Worm (Caenorhabditis elegans) whole organism, L2 larva: ENCODE data around the gene cpna-4.
"Not testable (repeated sequence)": the region's sequence is repeated elsewhere in the genome, so short reads cannot be mapped to it uniquely, and the experiment has no call there.

Source experiments
- C34F6.9 ChIP-seq: fragments of 150-350 bp; optimal IDR thresholded peaks from 2 replicates; lab custom pipeline; 2014; ENCODE audit warnings: missing biosample characterization, missing genetic modification characterization
- F13H6.1 ChIP-seq: sonication (generic microtip); optimal IDR thresholded peaks from 2 replicates; lab custom pipeline; 2016; ENCODE audit warnings: missing genetic modification characterization, missing compliant biosample characterization
- R02D3.7 ChIP-seq: fragments of 150-350 bp; optimal IDR thresholded peaks from 2 replicates; lab custom pipeline; 2014; ENCODE audit warnings: missing biosample characterization, missing genetic modification characterization
- Y55F3AM.14 ChIP-seq: fragments of 200-800 bp; sonication (Bioruptor generic); optimal IDR thresholded peaks from 2 replicates; lab custom pipeline; 2018; ENCODE audit warnings: mild to moderate bottlenecking, missing genetic modification characterization, missing compliant biosample characterization
- ZK546.5 ChIP-seq: sonication (generic microtip); optimal IDR thresholded peaks from 2 replicates; lab custom pipeline; 2017; ENCODE audit warnings: missing biosample characterization, missing genetic modification characterization
- alr-1 ChIP-seq: fragments of 150-350 bp; optimal IDR thresholded peaks from 2 replicates; lab custom pipeline; 2014; ENCODE audit warnings: missing biosample characterization, missing genetic modification characterization
- ama-1 ChIP-seq: fragments of 150-350 bp; optimal IDR thresholded peaks from 2 replicates; lab custom pipeline; 2018; ENCODE audit warnings: inconsistent platforms
- blmp-1 ChIP-seq: sonication (generic microtip); optimal IDR thresholded peaks from 2 replicates; lab custom pipeline; 2017; ENCODE audit warnings: missing genetic modification characterization, mild to moderate bottlenecking, missing compliant biosample characterization, antibody characterized with exemption, moderate library complexity; ENCODE audit not compliant: insufficient read depth
- ceh-82 ChIP-seq: fragments of 150-350 bp; optimal IDR thresholded peaks from 2 replicates; lab custom pipeline; 2014; ENCODE audit warnings: missing biosample characterization, missing genetic modification characterization
- crh-2 ChIP-seq: sonication (generic microtip); optimal IDR thresholded peaks from 2 replicates; lab custom pipeline; 2017; ENCODE audit warnings: missing biosample characterization, missing genetic modification characterization
- dmd-4 ChIP-seq: sonication (generic microtip); optimal IDR thresholded peaks from 2 replicates; lab custom pipeline; 2017; ENCODE audit warnings: missing biosample characterization, missing genetic modification characterization
- elt-1 ChIP-seq: fragments of 150-350 bp; optimal IDR thresholded peaks from 2 replicates; lab custom pipeline; 2014; ENCODE audit warnings: missing biosample characterization, missing genetic modification characterization
- fos-1 ChIP-seq: fragments of 150-350 bp; optimal IDR thresholded peaks from 2 replicates; lab custom pipeline; 2014; ENCODE audit warnings: missing biosample characterization, missing genetic modification characterization
- gmeb-1 ChIP-seq: fragments of 150-350 bp; optimal IDR thresholded peaks from 2 replicates; lab custom pipeline; 2014; ENCODE audit warnings: missing biosample characterization, missing genetic modification characterization
- lin-11 ChIP-seq: fragments of 150-350 bp; sonication (generic microtip); optimal IDR thresholded peaks from 2 replicates; lab custom pipeline; 2014; ENCODE audit warnings: missing biosample characterization, missing genetic modification characterization, inconsistent platforms, mixed read lengths
- lin-13 ChIP-seq: fragments of 150-350 bp; optimal IDR thresholded peaks from 2 replicates; lab custom pipeline; 2014; ENCODE audit warnings: missing biosample characterization, missing genetic modification reagents, missing genetic modification characterization
- lin-39 ChIP-seq: fragments of 150-350 bp; optimal IDR thresholded peaks from 2 replicates; lab custom pipeline; 2014; ENCODE audit warnings: missing biosample characterization, missing genetic modification reagents, missing genetic modification characterization
- lsy-2 ChIP-seq, 2 experiments: fragments of 150-350 bp in 1 of 2; sonication (generic microtip) in 1 of 2; optimal IDR thresholded peaks; 2 replicates each; lab custom pipeline; 2014 to 2017; ENCODE audit warnings: missing biosample characterization in 2 of 2, missing genetic modification characterization in 2 of 2
- mab-5 ChIP-seq: fragments of 150-350 bp; optimal IDR thresholded peaks from 2 replicates; lab custom pipeline; 2014; ENCODE audit warnings: missing biosample characterization, missing genetic modification characterization
- mbf-1 ChIP-seq: sonication (generic microtip); optimal IDR thresholded peaks from 2 replicates; lab custom pipeline; 2017; ENCODE audit warnings: missing biosample characterization, missing genetic modification characterization
- mdl-1 ChIP-seq, 2 experiments: fragments of 150-350 bp in 1 of 2; sonication (generic microtip) in 1 of 2; optimal IDR thresholded peaks; 2 replicates each; lab custom pipeline; 2017; ENCODE audit warnings: missing biosample characterization in 2 of 2, missing genetic modification characterization in 2 of 2
- nhr-11 ChIP-seq: fragments of 150-350 bp; optimal IDR thresholded peaks from 2 replicates; lab custom pipeline; 2014; ENCODE audit warnings: missing biosample characterization, missing genetic modification characterization
- nhr-21 ChIP-seq: fragments of 150-350 bp; optimal IDR thresholded peaks from 2 replicates; lab custom pipeline; 2014; ENCODE audit warnings: missing biosample characterization, missing genetic modification characterization
- nhr-237 ChIP-seq: fragments of 150-350 bp; optimal IDR thresholded peaks from 2 replicates; lab custom pipeline; 2014; ENCODE audit warnings: missing biosample characterization, missing genetic modification characterization
- nhr-25 ChIP-seq: fragments of 150-350 bp; sonication (generic microtip); optimal IDR thresholded peaks from 3 replicates; lab custom pipeline; 2014; ENCODE audit warnings: missing biosample characterization, missing genetic modification characterization
- nhr-77 ChIP-seq: fragments of 150-350 bp; optimal IDR thresholded peaks from 2 replicates; lab custom pipeline; 2014; ENCODE audit warnings: missing biosample characterization, missing genetic modification characterization
- peb-1 ChIP-seq: fragments of 150-350 bp; optimal IDR thresholded peaks from 2 replicates; lab custom pipeline; 2014; ENCODE audit warnings: missing biosample characterization, missing genetic modification characterization
- sem-4 ChIP-seq: fragments of 150-350 bp; optimal IDR thresholded peaks from 2 replicates; lab custom pipeline; 2014; ENCODE audit warnings: missing biosample characterization, missing genetic modification reagents, missing genetic modification characterization
- sma-3 ChIP-seq: sonication (generic microtip); optimal IDR thresholded peaks from 2 replicates; lab custom pipeline; 2016; ENCODE audit warnings: missing genetic modification reagents, missing genetic modification characterization, missing compliant biosample characterization
- sma-9 ChIP-seq, 2 experiments: fragments of 150-350 bp in 1 of 2; sonication (generic microtip) in 1 of 2; optimal IDR thresholded peaks; 2 replicates each; lab custom pipeline; 2014 to 2016; ENCODE audit warnings: missing genetic modification characterization in 2 of 2, mild to moderate bottlenecking in 1 of 2, missing biosample characterization in 1 of 2, missing compliant biosample characterization in 1 of 2, missing genetic modification reagents in 1 of 2, moderate library complexity in 1 of 2
- snpc-4 ChIP-seq: fragments of 150-350 bp; optimal IDR thresholded peaks from 2 replicates; lab custom pipeline; 2014; ENCODE audit warnings: missing biosample characterization, missing genetic modification characterization
- unc-39 ChIP-seq: fragments of 150-350 bp; optimal IDR thresholded peaks from 2 replicates; lab custom pipeline; 2014; ENCODE audit warnings: missing biosample characterization, missing genetic modification characterization
- unc-62 ChIP-seq: fragments of 150-350 bp; optimal IDR thresholded peaks from 2 replicates; lab custom pipeline; 2014; ENCODE audit warnings: missing biosample characterization, missing genetic modification reagents, missing genetic modification characterization
- zag-1 ChIP-seq: fragments of 150-350 bp; optimal IDR thresholded peaks from 2 replicates; lab custom pipeline; 2014; ENCODE audit warnings: missing biosample characterization, missing genetic modification characterization

Gene cpna-4

ce11 chrIV:15361244-15361643 lies at the start of gene cpna-4:
Gene cpna-4, plus strand, starts transcription at chrIV:15361544.
- no peak for TF ChIP-seq ceh-82
- TF ChIP-seq nhr-25 (tag; lab: Kevin White, UChicago) = no peak
- no peak for TF ChIP-seq blmp-1
- no peak for TF ChIP-seq unc-39
- no peak for TF ChIP-seq lin-11 (tag; lab: Kevin White, UChicago)
- no peak for TF ChIP-seq crh-2 (tag; lab: Kevin White, UChicago)
- no peak for TF ChIP-seq mbf-1 (tag; lab: Kevin White, UChicago)
- TF ChIP-seq alr-1 (tag; lab: Kevin White, UChicago) = no peak

ce11 chrIV:15311590-15311989 lies 49.8 kb upstream of the cpna-4 start, which contains the start of gene Y73F8A.12:
Gene Y73F8A.12, minus strand, starts transcription at chrIV:15311690.
- not testable (repeated sequence) for TF ChIP-seq snpc-4; R02D3.7 (tag; lab: Kevin White, UChicago); crh-2 (tag; lab: Kevin White, UChicago)
- TF ChIP-seq, all 48 proteins: peak for 0; not testable (repeated sequence) for 48

DNA sequence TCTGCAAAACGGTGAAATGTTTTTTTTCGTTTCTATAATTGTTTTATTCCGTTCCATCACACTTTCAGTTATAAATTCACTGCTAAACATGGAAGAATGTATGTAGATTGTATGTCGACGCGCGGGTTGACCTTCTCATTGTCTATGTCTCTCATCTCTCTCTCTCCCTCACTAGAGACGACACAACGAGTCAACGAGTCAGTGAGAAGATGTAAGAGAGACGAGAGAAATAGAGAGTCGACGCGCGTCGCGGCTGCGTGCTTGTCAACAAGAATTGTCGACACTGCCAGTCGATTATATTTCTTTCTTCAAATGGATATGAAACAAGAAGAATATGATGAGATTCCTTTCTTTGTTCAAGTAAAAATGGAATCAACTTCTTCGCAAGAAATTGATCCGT lies 49.3 kb upstream of the cpna-4 start, which contains the start of gene Y73F8A.13:
Y73F8A.13 (plus strand) TSS at position 240 of the 400 bp plus-strand sequence.
- TF ChIP-seq F13H6.1 (tag; lab: Kevin White, UChicago) (no peak), ama-1 (lab: Kevin White, UChicago) (no peak), nhr-21 (tag; lab: Kevin White, UChicago) (no peak), fos-1 (tag; lab: Kevin White, UChicago) (no peak), C34F6.9 (tag; lab: Kevin White, UChicago) (peak; percentile 19)

DNA sequence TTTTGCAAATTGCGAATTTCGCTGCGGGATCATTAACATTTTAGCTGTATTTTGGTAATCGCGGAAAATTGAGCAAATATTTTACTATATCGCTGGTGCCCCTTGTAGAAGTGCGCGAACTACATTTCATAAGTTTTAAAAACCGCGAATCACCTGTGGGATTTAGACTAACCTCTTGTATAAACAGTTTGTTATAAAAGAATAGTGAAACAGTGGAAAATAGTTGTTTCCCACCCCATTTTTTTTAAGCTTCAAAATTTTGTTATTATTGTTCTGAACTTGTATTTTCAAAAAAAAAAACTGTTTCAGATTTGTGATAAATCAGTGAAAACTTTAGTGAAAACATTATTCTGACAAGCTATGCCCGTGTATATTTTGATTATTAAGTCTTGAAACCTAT lies 45.8 kb upstream of the cpna-4 start:
- TF ChIP-seq R02D3.7 (tag; lab: Kevin White, UChicago) (no peak), nhr-25 (tag; lab: Kevin White, UChicago) (no peak), nhr-237 (tag; lab: Kevin White, UChicago) (no peak), peb-1 (tag; lab: Kevin White, UChicago) (no peak), sma-3 (no peak), ceh-82 (no peak), ama-1 (lab: Kevin White, UChicago) (no peak), nhr-21 (tag; lab: Kevin White, UChicago) (no peak), zag-1 (tag; lab: Kevin White, UChicago) (no peak), mab-5 (tag; lab: Kevin White, UChicago) (no peak), mdl-1 (tag; optimal IDR thresholded peaks at IDR 0.05; lab: Kevin White, UChicago) (no peak), lin-11 (tag; lab: Kevin White, UChicago) (no peak), fos-1 (tag; lab: Kevin White, UChicago) (no peak), unc-39 (no peak), lin-13 (GFP tag; lab: Kevin White, UChicago) (no peak), sem-4 (tag; lab: Kevin White, UChicago) (no peak), lsy-2 (tag; optimal IDR thresholded peaks at IDR 0.05; lab: Kevin White, UChicago) (no peak), ZK546.5 (no peak)

- TF ChIP-seq nhr-21 (tag; lab: Kevin White, UChicago); gmeb-1 (tag; lab: Kevin White, UChicago); unc-39: not testable (repeated sequence)
Measured at ce11 chrIV:15318982-15319381, 42.4 kb upstream of the cpna-4 start, which contains the start of gene Y73F8A.14. Gene Y73F8A.14, minus strand, starts transcription at chrIV:15319082.

- TF ChIP-seq Y55F3AM.14 (GFP tag; lab: Kevin White, UChicago) = no peak
- TF ChIP-seq nhr-77 = no peak
- TF ChIP-seq gmeb-1 (tag; lab: Kevin White, UChicago) = no peak
- TF ChIP-seq nhr-11 (tag; lab: Kevin White, UChicago) = no peak
- TF ChIP-seq mbf-1 (tag; lab: Kevin White, UChicago) = no peak
- no peak for TF ChIP-seq mdl-1 (tag; optimal IDR thresholded peaks at IDR 0.05; lab: Kevin White, UChicago)
- TF ChIP-seq elt-1 (tag; lab: Kevin White, UChicago) = no peak
- TF ChIP-seq sma-9 (GFP tag; optimal IDR thresholded peaks at IDR 0.05; lab: Kevin White, UChicago) = no peak
- TF ChIP-seq sma-9 (tag; optimal IDR thresholded peaks at IDR 0.05; lab: Kevin White, UChicago) = no peak
- no peak for TF ChIP-seq C34F6.9 (tag; lab: Kevin White, UChicago)
- no peak for TF ChIP-seq unc-62 (GFP tag; lab: Kevin White, UChicago)
- no peak for TF ChIP-seq dmd-4
- no peak for TF ChIP-seq lin-39 (tag; lab: Kevin White, UChicago)
- no peak for TF ChIP-seq sem-4 (tag; lab: Kevin White, UChicago)
- no peak for TF ChIP-seq lin-11 (tag; lab: Kevin White, UChicago)
- TF ChIP-seq lsy-2 (tag; optimal IDR thresholded peaks at IDR 0.05; lab: Kevin White, UChicago) = no peak
- TF ChIP-seq alr-1 (tag; lab: Kevin White, UChicago) = no peak
- no peak for TF ChIP-seq peb-1 (tag; lab: Kevin White, UChicago)
- TF ChIP-seq R02D3.7 (tag; lab: Kevin White, UChicago) = no peak
- TF ChIP-seq, all 48 proteins: peak for 0
Measured at ce11 chrIV:15321279-15321678, 40.1 kb upstream of the cpna-4 start, which contains the start of gene Y73F8A.15. Gene Y73F8A.15, plus strand, starts transcription at chrIV:15321579.
